Worm (Caenorhabditis elegans) whole organism, L2 larva: ENCODE data around the gene Y53G8AM.7.

ENCODE experiments used
- C34F6.9 ChIP-seq: fragments of 150-350 bp; optimal IDR thresholded peaks from 2 replicates; lab custom pipeline; 2014; ENCODE audit warnings: missing biosample characterization, missing genetic modification characterization
- F13H6.1 ChIP-seq: sonication (generic microtip); optimal IDR thresholded peaks from 2 replicates; lab custom pipeline; 2016; ENCODE audit warnings: missing genetic modification characterization, missing compliant biosample characterization
- alr-1 ChIP-seq: fragments of 150-350 bp; optimal IDR thresholded peaks from 2 replicates; lab custom pipeline; 2014; ENCODE audit warnings: missing biosample characterization, missing genetic modification characterization
- aly-2 ChIP-seq: fragments of 150-350 bp; optimal IDR thresholded peaks from 2 replicates; lab custom pipeline; 2014; ENCODE audit warnings: missing biosample characterization, missing genetic modification characterization
- ama-1 ChIP-seq: fragments of 150-350 bp; optimal IDR thresholded peaks from 2 replicates; lab custom pipeline; 2018; ENCODE audit warnings: inconsistent platforms
- blmp-1 ChIP-seq: sonication (generic microtip); optimal IDR thresholded peaks from 2 replicates; lab custom pipeline; 2017; ENCODE audit warnings: missing genetic modification characterization, mild to moderate bottlenecking, missing compliant biosample characterization, antibody characterized with exemption, moderate library complexity; ENCODE audit not compliant: insufficient read depth
- ceh-16 ChIP-seq: fragments of 150-350 bp; optimal IDR thresholded peaks from 2 replicates; lab custom pipeline; 2014; ENCODE audit warnings: missing biosample characterization, missing genetic modification characterization
- crh-2 ChIP-seq: sonication (generic microtip); optimal IDR thresholded peaks from 2 replicates; lab custom pipeline; 2017; ENCODE audit warnings: missing biosample characterization, missing genetic modification characterization
- dmd-4 ChIP-seq: sonication (generic microtip); optimal IDR thresholded peaks from 2 replicates; lab custom pipeline; 2017; ENCODE audit warnings: missing biosample characterization, missing genetic modification characterization
- egl-27 ChIP-seq: sonication (generic microtip); optimal IDR thresholded peaks from 3 replicates; lab custom pipeline; 2017; ENCODE audit warnings: missing biosample characterization, missing genetic modification reagents, missing genetic modification characterization
- elt-3 ChIP-seq: sonication (generic microtip); optimal IDR thresholded peaks from 2 replicates; lab custom pipeline; 2017; ENCODE audit warnings: missing biosample characterization, missing genetic modification characterization
- fos-1 ChIP-seq: fragments of 150-350 bp; optimal IDR thresholded peaks from 2 replicates; lab custom pipeline; 2014; ENCODE audit warnings: missing biosample characterization, missing genetic modification characterization
- gmeb-1 ChIP-seq: fragments of 150-350 bp; optimal IDR thresholded peaks from 2 replicates; lab custom pipeline; 2014; ENCODE audit warnings: missing biosample characterization, missing genetic modification characterization
- lin-11 ChIP-seq: fragments of 150-350 bp; sonication (generic microtip); optimal IDR thresholded peaks from 2 replicates; lab custom pipeline; 2014; ENCODE audit warnings: missing biosample characterization, missing genetic modification characterization, inconsistent platforms, mixed read lengths
- lin-13 ChIP-seq: fragments of 150-350 bp; optimal IDR thresholded peaks from 2 replicates; lab custom pipeline; 2014; ENCODE audit warnings: missing biosample characterization, missing genetic modification reagents, missing genetic modification characterization
- lsy-2 ChIP-seq, 2 experiments: fragments of 150-350 bp in 1 of 2; sonication (generic microtip) in 1 of 2; optimal IDR thresholded peaks; 2 replicates each; lab custom pipeline; 2014 to 2017; ENCODE audit warnings: missing biosample characterization in 2 of 2, missing genetic modification characterization in 2 of 2
- mab-5 ChIP-seq: fragments of 150-350 bp; optimal IDR thresholded peaks from 2 replicates; lab custom pipeline; 2014; ENCODE audit warnings: missing biosample characterization, missing genetic modification characterization
- mbf-1 ChIP-seq: sonication (generic microtip); optimal IDR thresholded peaks from 2 replicates; lab custom pipeline; 2017; ENCODE audit warnings: missing biosample characterization, missing genetic modification characterization
- mdl-1 ChIP-seq, 2 experiments: fragments of 150-350 bp in 1 of 2; sonication (generic microtip) in 1 of 2; optimal IDR thresholded peaks; 2 replicates each; lab custom pipeline; 2017; ENCODE audit warnings: missing biosample characterization in 2 of 2, missing genetic modification characterization in 2 of 2
- nhr-10 ChIP-seq: sonication (generic microtip); optimal IDR thresholded peaks from 2 replicates; lab custom pipeline; 2017; ENCODE audit warnings: missing biosample characterization, missing genetic modification characterization
- nhr-11 ChIP-seq: fragments of 150-350 bp; optimal IDR thresholded peaks from 2 replicates; lab custom pipeline; 2014; ENCODE audit warnings: missing biosample characterization, missing genetic modification characterization
- nhr-12 ChIP-seq: fragments of 150-350 bp; optimal IDR thresholded peaks from 2 replicates; lab custom pipeline; 2014; ENCODE audit warnings: missing biosample characterization, missing genetic modification characterization
- nhr-129 ChIP-seq: fragments of 150-350 bp; optimal IDR thresholded peaks from 2 replicates; lab custom pipeline; 2014; ENCODE audit warnings: missing biosample characterization, missing genetic modification characterization
- nhr-25 ChIP-seq: fragments of 150-350 bp; sonication (generic microtip); optimal IDR thresholded peaks from 3 replicates; lab custom pipeline; 2014; ENCODE audit warnings: missing biosample characterization, missing genetic modification characterization
- nhr-6 ChIP-seq: fragments of 150-350 bp; optimal IDR thresholded peaks from 2 replicates; lab custom pipeline; 2014; ENCODE audit warnings: missing biosample characterization, missing genetic modification characterization
- sem-4 ChIP-seq: fragments of 150-350 bp; optimal IDR thresholded peaks from 2 replicates; lab custom pipeline; 2014; ENCODE audit warnings: missing biosample characterization, missing genetic modification reagents, missing genetic modification characterization
- skn-1 ChIP-seq: sonication (generic microtip); optimal IDR thresholded peaks from 2 replicates; lab custom pipeline; 2017; ENCODE audit warnings: missing biosample characterization, missing genetic modification characterization
- sma-3 ChIP-seq: sonication (generic microtip); optimal IDR thresholded peaks from 2 replicates; lab custom pipeline; 2016; ENCODE audit warnings: missing genetic modification reagents, missing genetic modification characterization, missing compliant biosample characterization
- sma-9 ChIP-seq, 2 experiments: fragments of 150-350 bp in 1 of 2; sonication (generic microtip) in 1 of 2; optimal IDR thresholded peaks; 2 replicates each; lab custom pipeline; 2014 to 2016; ENCODE audit warnings: missing genetic modification characterization in 2 of 2, mild to moderate bottlenecking in 1 of 2, missing biosample characterization in 1 of 2, missing compliant biosample characterization in 1 of 2, missing genetic modification reagents in 1 of 2, moderate library complexity in 1 of 2
- snpc-4 ChIP-seq: fragments of 150-350 bp; optimal IDR thresholded peaks from 2 replicates; lab custom pipeline; 2014; ENCODE audit warnings: missing biosample characterization, missing genetic modification characterization
- unc-39 ChIP-seq: fragments of 150-350 bp; optimal IDR thresholded peaks from 2 replicates; lab custom pipeline; 2014; ENCODE audit warnings: missing biosample characterization, missing genetic modification characterization
- unc-55 ChIP-seq: fragments of 150-350 bp; sonication (generic microtip); optimal IDR thresholded peaks from 3 replicates; lab custom pipeline; 2014; ENCODE audit warnings: missing biosample characterization, missing genetic modification reagents, missing genetic modification characterization
- ztf-4 ChIP-seq: fragments of 150-350 bp; optimal IDR thresholded peaks from 2 replicates; lab custom pipeline; 2014; ENCODE audit warnings: missing biosample characterization, missing genetic modification characterization

Gene Y53G8AM.7

DNA sequence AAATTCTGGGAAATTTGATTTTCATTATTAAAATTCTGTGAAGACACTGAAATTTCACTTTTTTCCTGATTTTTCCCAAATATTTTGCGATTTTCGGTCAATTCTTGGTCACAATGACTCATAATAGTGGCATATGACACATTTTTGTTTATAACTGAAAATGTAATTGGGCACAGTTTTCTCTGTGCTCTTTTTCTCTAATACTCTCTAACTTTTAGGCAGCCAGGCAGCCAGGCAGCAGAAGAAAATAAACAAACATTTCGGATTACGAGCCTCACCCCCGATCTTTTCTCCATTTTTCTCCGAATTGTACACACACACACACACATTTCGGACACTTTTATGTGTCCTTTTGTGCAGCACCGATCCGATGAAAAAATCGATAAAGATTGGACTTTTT, 40.9 kb upstream of the Y53G8AM.7 start (continued):
- no peak for TF ChIP-seq mbf-1
- no peak for TF ChIP-seq unc-39
- no peak for TF ChIP-seq skn-1 (tag; lab: Kevin White, UChicago)
- no peak for TF ChIP-seq sem-4 (tag; lab: Kevin White, UChicago)
- peak in 1 of 2 experiments; percentile 4 for TF ChIP-seq lsy-2 (tag; optimal IDR thresholded peaks at IDR 0.05; lab: Kevin White, UChicago)

DNA sequence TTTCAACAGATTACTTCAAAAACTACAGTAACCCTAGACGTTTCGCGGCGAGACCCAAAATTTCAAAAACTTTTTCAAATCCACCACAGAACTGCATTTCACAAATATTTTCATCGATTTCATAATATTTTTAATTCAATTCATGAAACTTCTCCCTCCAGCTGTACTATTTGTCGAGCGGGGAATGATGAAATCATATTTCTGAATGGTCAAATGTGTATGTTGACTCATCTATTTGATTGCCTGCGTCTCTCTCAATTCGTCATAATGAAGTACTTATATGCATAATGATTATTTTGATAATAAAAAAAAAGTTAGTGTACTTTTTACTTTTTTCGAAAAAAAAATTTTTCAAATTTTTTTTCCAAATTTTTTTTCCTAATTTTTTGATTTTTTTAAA, 39.8 kb upstream of the Y53G8AM.7 start:
- TF ChIP-seq elt-3 (tag; lab: Kevin White, UChicago) (no peak), unc-55 (peak; percentile 11), fos-1 (peak; percentile 88)
- TF ChIP-seq, all 48 proteins: peak for 2

DNA sequence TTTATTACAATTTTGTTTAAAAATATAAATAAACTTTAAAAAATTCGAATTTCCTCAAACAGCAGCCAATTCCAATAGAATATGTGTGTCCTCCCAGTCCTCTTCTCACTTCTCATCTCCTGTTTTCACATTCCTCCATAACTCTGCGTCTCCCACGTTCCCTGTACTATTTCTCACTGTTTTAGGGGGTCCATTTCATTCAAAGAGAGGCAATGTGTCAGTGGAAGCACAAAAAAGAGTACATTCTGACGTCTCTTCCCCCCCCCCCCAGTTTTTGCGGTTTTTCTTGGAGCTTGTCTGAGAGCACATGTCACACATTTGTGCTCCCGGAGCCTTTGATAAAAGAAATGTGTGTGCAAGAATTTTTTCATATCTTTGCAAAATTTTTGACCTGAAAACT, 38.1 kb upstream of the Y53G8AM.7 start:
- TF ChIP-seq C34F6.9 (peak; percentile 46), aly-2 (tag; lab: Kevin White, UChicago) (no peak), sma-3 (GFP tag; lab: Kevin White, UChicago) (no peak), ztf-4 (no peak), elt-3 (tag; lab: Kevin White, UChicago) (no peak), nhr-10 (no peak), crh-2 (tag; lab: Kevin White, UChicago) (no peak), lsy-2 (tag; optimal IDR thresholded peaks at IDR 0.05; lab: Kevin White, UChicago) (peak in 1 of 2 experiments; percentile 30), snpc-4 (tag; lab: Kevin White, UChicago) (no peak), nhr-25 (tag; lab: Kevin White, UChicago) (no peak), nhr-129 (tag; lab: Kevin White, UChicago) (no peak), F13H6.1 (tag; lab: Kevin White, UChicago) (no peak), nhr-12 (tag; lab: Kevin White, UChicago) (no peak), ceh-16 (tag; lab: Kevin White, UChicago) (no peak), lin-11 (tag; lab: Kevin White, UChicago) (no peak), blmp-1 (tag; lab: Kevin White, UChicago) (no peak), egl-27 (tag; lab: Kevin White, UChicago) (no peak), mdl-1 (tag; optimal IDR thresholded peaks at IDR 0.05; lab: Kevin White, UChicago) (no peak), unc-55 (peak; percentile 55), nhr-6 (no peak), dmd-4 (no peak), mab-5 (tag; lab: Kevin White, UChicago) (no peak)

DNA sequence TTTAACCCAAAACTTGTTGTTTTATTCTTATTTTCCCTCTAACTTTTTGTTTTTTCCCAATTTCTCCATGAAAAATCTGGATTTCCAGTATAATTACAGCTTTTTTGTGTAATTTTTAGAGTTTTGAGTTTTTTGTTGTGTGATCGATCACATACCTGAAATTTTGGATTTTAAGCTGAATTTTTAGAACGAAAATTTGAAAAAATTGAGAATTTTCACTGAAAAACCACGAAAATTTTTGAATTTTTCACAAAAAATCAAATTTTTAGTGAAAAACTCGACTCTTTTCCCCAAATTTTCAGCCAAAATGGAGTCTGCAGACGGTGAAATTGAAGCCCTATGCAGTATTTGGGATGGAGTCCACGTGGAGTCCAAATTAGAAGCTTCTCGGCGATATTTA, 30.6 kb upstream of the Y53G8AM.7 start, which contains the start of gene Y53G8AR.5:
Y53G8AR.5 (plus strand) TSS at position 301 of the 400 bp plus-strand sequence.
- no peak for TF ChIP-seq ama-1 (lab: Kevin White, UChicago)
- TF ChIP-seq sma-9 (GFP tag; optimal IDR thresholded peaks at IDR 0.05; lab: Kevin White, UChicago): no peak
- TF ChIP-seq sma-9 (tag; optimal IDR thresholded peaks at IDR 0.05; lab: Kevin White, UChicago): no peak
- TF ChIP-seq egl-27 (tag; lab: Kevin White, UChicago): no peak
- TF ChIP-seq ztf-4: no peak
- TF ChIP-seq unc-55: no peak
- TF ChIP-seq alr-1 (tag; lab: Kevin White, UChicago): no peak
- no peak for TF ChIP-seq nhr-11 (tag; lab: Kevin White, UChicago)
- TF ChIP-seq nhr-12 (tag; lab: Kevin White, UChicago): no peak
- no peak for TF ChIP-seq C34F6.9
- TF ChIP-seq crh-2 (tag; lab: Kevin White, UChicago): no peak
- TF ChIP-seq lsy-2 (tag; optimal IDR thresholded peaks at IDR 0.05; lab: Kevin White, UChicago): no peak

DNA sequence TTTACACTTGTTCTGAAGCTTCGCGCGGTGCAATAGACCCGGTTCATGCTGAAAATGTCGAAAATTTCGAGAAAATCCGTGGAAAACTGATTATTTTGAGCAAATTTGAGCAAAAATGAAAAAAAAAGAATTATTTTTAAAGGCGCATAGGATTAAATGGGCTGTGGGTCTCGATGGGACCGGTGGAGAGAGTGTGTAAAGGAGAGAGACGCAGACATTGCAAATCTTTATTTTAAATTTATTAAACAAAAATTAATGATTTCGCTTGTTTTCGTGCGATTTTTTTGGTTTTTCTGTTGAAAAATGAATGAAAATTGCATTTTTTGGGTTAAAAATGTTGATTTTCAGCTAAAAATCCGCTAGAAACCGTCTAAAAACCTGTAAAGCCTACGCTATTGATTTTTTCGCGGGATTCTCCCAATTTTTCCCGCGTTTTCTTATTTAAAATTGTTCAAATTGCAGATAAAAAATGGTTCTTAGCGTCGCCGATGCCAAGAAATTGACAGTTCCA, 27.8 kb upstream of the Y53G8AM.7 start, which contains the start of the genes Y53G8AR.8 and Y53G8AR.6:
Y53G8AR.8 (minus strand) TSS at position 48 of the 511 bp plus-strand sequence.
Y53G8AR.6 (plus strand) TSS at position 461 of the 511 bp plus-strand sequence.
- peak; percentile 32 for TF ChIP-seq unc-55
- no peak for TF ChIP-seq sma-9 (GFP tag; optimal IDR thresholded peaks at IDR 0.05; lab: Kevin White, UChicago)
- no peak for TF ChIP-seq sma-9 (tag; optimal IDR thresholded peaks at IDR 0.05; lab: Kevin White, UChicago)
- TF ChIP-seq mab-5 (tag; lab: Kevin White, UChicago): no peak
- TF ChIP-seq nhr-129 (tag; lab: Kevin White, UChicago): no peak
- TF ChIP-seq mdl-1 (tag; optimal IDR thresholded peaks at IDR 0.05; lab: Kevin White, UChicago): no peak
- TF ChIP-seq gmeb-1 (tag; lab: Kevin White, UChicago): peak; percentile 52
- TF ChIP-seq ztf-4: no peak
- TF ChIP-seq lsy-2 (tag; optimal IDR thresholded peaks at IDR 0.05; lab: Kevin White, UChicago): peak; percentile 4 to 57
- no peak for TF ChIP-seq nhr-6
- TF ChIP-seq C34F6.9: peak; percentile 48
- TF ChIP-seq lin-13 (GFP tag; lab: Kevin White, UChicago): peak; percentile 34
